In the genomic region with DNA sequence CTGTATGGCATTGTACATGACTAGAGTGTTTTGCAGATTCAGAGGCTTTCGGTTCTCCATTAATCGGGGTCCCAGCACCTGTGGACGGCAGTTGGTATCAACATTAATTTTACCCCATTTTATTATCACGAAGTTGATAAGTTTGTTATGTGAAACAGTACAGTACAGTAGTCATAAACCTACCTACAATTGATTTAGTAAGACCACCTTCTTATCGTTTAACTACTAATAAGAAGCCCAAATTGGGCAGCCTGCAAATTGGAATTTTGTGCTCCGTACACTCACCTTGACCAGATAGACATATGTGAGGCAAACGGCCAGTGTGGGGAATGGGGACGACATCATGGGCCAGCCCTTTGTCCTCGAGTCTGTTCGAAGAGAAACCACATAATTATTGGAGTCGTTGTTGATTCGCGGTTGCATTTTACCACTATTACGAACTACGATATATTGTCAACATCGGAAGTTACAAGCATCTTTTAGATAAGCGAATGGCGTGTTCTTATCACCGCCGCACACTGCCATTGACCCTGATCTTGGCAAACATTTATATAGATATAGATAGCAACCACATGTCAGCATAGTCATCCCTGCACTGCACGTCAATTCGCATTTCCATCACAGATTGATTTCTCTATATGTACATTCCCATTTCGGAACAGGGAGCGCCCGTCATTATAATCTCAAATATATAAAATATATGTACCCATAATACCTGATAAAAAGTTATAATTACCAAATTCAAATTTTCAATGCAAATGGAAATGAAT, we compare ENCODE assay signal across 4 fruit fly cellular contexts.
TF ChIP-seq lines count a peak whose summit lies in the region.

No protein-coding gene starts in this region.

- TF ChIP-seq CTCF in whole organism, embryonic (GFP tag; optimal IDR thresholded peaks at IDR 0.05; lab: Kevin White, UChicago) = no peak

TF ChIP-seq in whole organism, embryonic, 481 proteins besides CTCF, POLR2A, EP300 and RAD21:
- TF ChIP-seq sqz (GFP tag; optimal IDR thresholded peaks at IDR 0.05; lab: Kevin White, UChicago) (no peak), gcm (GFP tag; optimal IDR thresholded peaks at IDR 0.05; lab: Kevin White, UChicago) (no peak), lmd (GFP tag; IDR thresholded peaks at IDR 0.05; lab: Robert Waterston, UW) (no peak), CG15479 (GFP tag; optimal IDR thresholded peaks at IDR 0.05; lab: Kevin White, UChicago) (peak; percentile 12), twi (tag; optimal IDR thresholded peaks at IDR 0.05; lab: Kevin White, UChicago) (no peak), mirr (GFP tag; optimal IDR thresholded peaks at IDR 0.05; lab: Kevin White, UChicago) (peak; percentile 83), sd (tag; optimal IDR thresholded peaks at IDR 0.05; lab: Kevin White, UChicago) (peak; percentile 39), CG34376 (GFP tag; optimal IDR thresholded peaks at IDR 0.05; lab: Kevin White, UChicago) (peak; percentile 2), tll (GFP tag; optimal IDR thresholded peaks at IDR 0.05; lab: Kevin White, UChicago) (no peak), Pdp1 (GFP tag; optimal IDR thresholded peaks at IDR 0.05; lab: Kevin White, UChicago) (peak in 1 of 2 experiments; percentile 39), CG17328 (GFP tag; IDR thresholded peaks at IDR 0.05; lab: Robert Waterston, UW) (no peak), CrebB (tag; optimal IDR thresholded peaks at IDR 0.05; lab: Kevin White, UChicago) (no peak), psq (GFP tag; optimal IDR thresholded peaks at IDR 0.05; lab: Kevin White, UChicago) (no peak), sug (tag; optimal IDR thresholded peaks at IDR 0.05; lab: Kevin White, UChicago) (peak; percentile 43), chinmo (GFP tag; IDR thresholded peaks at IDR 0.05; lab: Robert Waterston, UW; ENCODE audit: partially characterized antibody) (0 out of 4 replicates have a peak, but pooled peaks have one; percentile 24), CG6683 (GFP tag; optimal IDR thresholded peaks at IDR 0.05; lab: Kevin White, UChicago) (no peak), exex (tag; optimal IDR thresholded peaks at IDR 0.05; lab: Kevin White, UChicago) (peak; percentile 83), Med (GFP tag; lab: Kevin White, UChicago) (peak; percentile 33), CG17568 (GFP tag; optimal IDR thresholded peaks at IDR 0.05; lab: Kevin White, UChicago) (no peak), sens-2 (GFP tag; IDR thresholded peaks at IDR 0.05; lab: Robert Waterston, UW) (no peak)
TF ChIP-seq in whole organism, embryonic: peak in this region for 9.

TF ChIP-seq in whole organism, prepupa, 60 proteins besides CTCF, POLR2A, EP300 and RAD21:
- TF ChIP-seq fkh (GFP tag; optimal IDR thresholded peaks at IDR 0.05; lab: Kevin White, UChicago) (peak; percentile 17), Lpt (GFP tag; optimal IDR thresholded peaks at IDR 0.05; lab: Kevin White, UChicago) (no peak), eg (GFP tag; IDR thresholded peaks at IDR 0.05; lab: Robert Waterston, UW) (no peak), Eip78C (GFP tag; lab: Kevin White, UChicago) (peak; percentile 53)

TF ChIP-seq in whole organism, pupa, 21 proteins besides CTCF, POLR2A, EP300 and RAD21:
- TF ChIP-seq D1 (tag; optimal IDR thresholded peaks at IDR 0.05; lab: Kevin White, UChicago) = no peak
- no peak for TF ChIP-seq CG12605 (GFP tag; IDR thresholded peaks at IDR 0.05; lab: Robert Waterston, UW)
- TF ChIP-seq fd96Ca (GFP tag; IDR thresholded peaks at IDR 0.05; lab: Robert Waterston, UW) = no peak
- TF ChIP-seq EcR (GFP tag; optimal IDR thresholded peaks at IDR 0.05; lab: Kevin White, UChicago) = peak; percentile 59

TF ChIP-seq in whole organism, wandering third instar larva, 38 proteins besides CTCF, POLR2A, EP300 and RAD21:
- no peak for TF ChIP-seq jim (GFP tag; optimal IDR thresholded peaks at IDR 0.05; lab: Kevin White, UChicago)
- no peak for TF ChIP-seq GATAd (GFP tag; optimal IDR thresholded peaks at IDR 0.05; lab: Kevin White, UChicago)
- TF ChIP-seq dsf (GFP tag; optimal IDR thresholded peaks at IDR 0.05; lab: Kevin White, UChicago; ENCODE audit: borderline replicate concordance) = no peak
- TF ChIP-seq woc (GFP tag; optimal IDR thresholded peaks at IDR 0.05; lab: Kevin White, UChicago) = no peak
- no peak for TF ChIP-seq Rel (GFP tag; optimal IDR thresholded peaks at IDR 0.05; lab: Kevin White, UChicago)
- peak; percentile 50 for TF ChIP-seq Rel (tag; optimal IDR thresholded peaks at IDR 0.05; lab: Kevin White, UChicago)
- TF ChIP-seq fru (GFP tag; optimal IDR thresholded peaks at IDR 0.05; lab: Kevin White, UChicago) = no peak
- TF ChIP-seq Myc (optimal IDR thresholded peaks at IDR 0.05; lab: Kevin White, UChicago) = no peak
- no peak for TF ChIP-seq Vsx2 (GFP tag; optimal IDR thresholded peaks at IDR 0.05; lab: Kevin White, UChicago; ENCODE audit: partially characterized antibody)
- TF ChIP-seq Jra (GFP tag; optimal IDR thresholded peaks at IDR 0.05; lab: Kevin White, UChicago) = no peak
- no peak for TF ChIP-seq psq (GFP tag; optimal IDR thresholded peaks at IDR 0.05; lab: Kevin White, UChicago)
- TF ChIP-seq tai (GFP tag; optimal IDR thresholded peaks at IDR 0.05; lab: Kevin White, UChicago) = no peak
- TF ChIP-seq OdsH (GFP tag; optimal IDR thresholded peaks at IDR 0.05; lab: Kevin White, UChicago) = no peak
- TF ChIP-seq foxo (GFP tag; optimal IDR thresholded peaks at IDR 0.05; lab: Kevin White, UChicago) = no peak
- TF ChIP-seq Hnf4 (GFP tag; optimal IDR thresholded peaks at IDR 0.05; lab: Kevin White, UChicago) = no peak
- TF ChIP-seq rgr (GFP tag; optimal IDR thresholded peaks at IDR 0.05; lab: Kevin White, UChicago) = peak; percentile 56
TF ChIP-seq in whole organism, wandering third instar larva: peak in this region for 2.
